Worm (Caenorhabditis elegans): ENCODE data around the gene str-90.

DNA sequence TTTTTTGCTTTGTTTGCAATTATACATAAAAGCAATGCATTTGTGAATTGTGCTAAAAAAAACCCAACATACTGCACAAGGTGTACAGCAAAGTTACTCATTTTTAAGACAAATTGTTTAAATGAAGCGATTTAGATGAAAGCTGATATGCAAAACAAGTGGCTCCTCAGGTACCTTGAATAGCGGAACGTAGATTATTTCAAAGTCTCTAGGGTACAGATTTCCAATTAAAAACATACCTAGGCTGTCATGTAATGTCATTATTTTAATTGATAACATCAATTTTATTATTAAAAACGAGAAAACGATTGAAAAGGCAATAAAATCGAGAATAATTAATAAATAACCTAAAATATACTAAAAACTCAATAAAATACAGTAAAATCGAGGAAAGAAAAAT, 41.0 kb upstream of the str-90 start, which contains the start of gene str-139:
- TF ChIP-seq ets-7 (tag; optimal IDR thresholded peaks at IDR 0.05), result no peak
- TF ChIP-seq hmbx-1 (tag; optimal IDR thresholded peaks at IDR 0.05), result no peak
- TF ChIP-seq ama-1 (optimal IDR thresholded peaks at IDR 0.05), result no peak
- TF ChIP-seq tbx-37 (GFP tag; conservative IDR thresholded peaks at IDR 0.05), result no peak

Data from whole organism, early embryonic.